Worm (Caenorhabditis elegans) whole organism, early embryonic: ENCODE data around the gene tdc-1.

Source experiments
- B0310.2 ChIP-seq: sonication (generic microtip); optimal IDR thresholded peaks from 2 replicates; lab custom pipeline; 2016; ENCODE audit warnings: mild to moderate bottlenecking, missing genetic modification characterization, missing compliant biosample characterization
- ama-1 ChIP-seq: fragments of 150-350 bp; optimal IDR thresholded peaks from 2 replicates; lab custom pipeline; 2014
- ceh-13 ChIP-seq: fragments of 200-800 bp; sonication (Bioruptor generic); optimal IDR thresholded peaks from 2 replicates; lab custom pipeline; 2018; ENCODE audit warnings: mild to moderate bottlenecking, missing genetic modification characterization, missing compliant biosample characterization
- ets-7 ChIP-seq: sonication (generic microtip); optimal IDR thresholded peaks from 2 replicates; lab custom pipeline; 2016; ENCODE audit warnings: missing genotype, missing genetic modification characterization, missing compliant biosample characterization
- flt-1 ChIP-seq: fragments of 200-800 bp; sonication (Bioruptor generic); IDR thresholded peaks from 2 replicates; pipeline ENCODE4 v1.3.6; 2022; ENCODE audit warnings: missing genetic modification characterization, missing compliant biosample characterization
- hmbx-1 ChIP-seq: sonication (generic microtip); optimal IDR thresholded peaks from 2 replicates; lab custom pipeline; 2016; ENCODE audit warnings: mild to moderate bottlenecking, missing genetic modification characterization, missing compliant biosample characterization
- hnd-1 ChIP-seq: sonication (generic microtip); optimal IDR thresholded peaks from 2 replicates; lab custom pipeline; 2016; ENCODE audit warnings: missing genetic modification characterization, missing compliant biosample characterization
- sea-1 ChIP-seq: fragments of 200-800 bp; sonication (Bioruptor generic); conservative IDR thresholded peaks from 2 replicates; pipeline ENCODE4 v1.3.6; 2022; ENCODE audit warnings: missing genetic modification characterization, missing compliant biosample characterization

DNA sequence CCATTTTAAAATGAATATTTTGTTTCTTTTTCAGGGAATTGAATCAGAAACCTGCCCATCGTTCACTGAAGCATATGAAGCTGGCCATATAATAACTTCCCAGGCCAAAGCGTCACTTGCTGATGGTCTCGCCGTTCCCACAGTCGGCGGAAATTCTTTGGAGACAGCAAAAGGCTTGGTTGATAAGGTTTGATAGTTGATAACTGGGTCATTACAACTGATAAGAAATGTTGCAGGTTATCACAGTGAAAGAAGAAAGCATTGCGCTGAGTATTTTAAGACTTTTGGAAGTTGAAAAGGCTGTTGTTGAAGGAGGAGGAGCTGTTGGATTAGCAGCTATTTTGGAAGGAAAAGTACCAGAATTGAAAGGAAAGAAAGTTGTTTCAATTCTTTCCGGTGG, 3.8 kb upstream of the tdc-1 start:
- TF ChIP-seq ceh-13 (GFP tag; lab: Kevin White, UChicago) (no peak), hmbx-1 (tag; lab: Kevin White, UChicago) (no peak), ama-1 (lab: Kevin White, UChicago) (no peak), ets-7 (tag; lab: Kevin White, UChicago) (no peak), sea-1 (GFP tag; lab: Robert Waterston, UW) (no peak), flt-1 (GFP tag; lab: Robert Waterston, UW) (no peak), hnd-1 (tag; lab: Kevin White, UChicago) (no peak), B0310.2 (no peak)
